Worm (Caenorhabditis elegans) whole organism, young adult: Measurements from ENCODE around the gene idpp-3.
"Not testable (repeated sequence)": the region's sequence is repeated elsewhere in the genome, so short reads cannot be mapped to it uniquely, and the experiment has no call there.

Experiments used
- B0035.1 ChIP-seq: sonication (generic microtip); optimal IDR thresholded peaks from 2 replicates; lab custom pipeline; 2016; ENCODE audit warnings: missing genetic modification characterization, mild to moderate bottlenecking, missing compliant biosample characterization, missing genotype, missing genetic modification reagents
- C17E4.6 ChIP-seq: fragments of 200-800 bp; sonication (Bioruptor generic); IDR thresholded peaks from 2 replicates; pipeline ENCODE4 v1.3.6; 2022; ENCODE audit warnings: missing genetic modification reagents, missing genetic modification characterization, missing compliant biosample characterization
- F10E7.11 ChIP-seq: sonication (generic microtip); optimal IDR thresholded peaks from 2 replicates; lab custom pipeline; 2017; ENCODE audit warnings: mild to moderate bottlenecking, missing genetic modification characterization, moderate library complexity, missing compliant biosample characterization
- F22D6.2 ChIP-seq: sonication (generic microtip); optimal IDR thresholded peaks from 2 replicates; lab custom pipeline; 2016; ENCODE audit warnings: mild to moderate bottlenecking, missing genetic modification characterization, missing compliant biosample characterization
- F23B12.7 ChIP-seq: sonication (generic microtip); optimal IDR thresholded peaks from 2 replicates; lab custom pipeline; 2017; ENCODE audit warnings: missing genetic modification characterization, mild to moderate bottlenecking, missing compliant biosample characterization, antibody characterized with exemption, moderate library complexity; ENCODE audit not compliant: insufficient read depth
- F55B11.4 ChIP-seq: sonication (generic microtip); optimal IDR thresholded peaks from 2 replicates; lab custom pipeline; 2016; ENCODE audit warnings: missing compliant biosample characterization, missing genetic modification characterization, borderline replicate concordance; ENCODE audit not compliant: insufficient read depth
- F57C9.4 ChIP-seq: sonication (generic microtip); optimal IDR thresholded peaks from 2 replicates; lab custom pipeline; 2017; ENCODE audit warnings: mild to moderate bottlenecking, missing genetic modification characterization, missing compliant biosample characterization
- K11D2.4 ChIP-seq: fragments of 200-800 bp; sonication (Bioruptor generic); IDR thresholded peaks from 2 replicates; pipeline ENCODE4 v1.3.6; 2022; ENCODE audit warnings: missing genetic modification reagents, missing genetic modification characterization, missing compliant biosample characterization
- Y53F4B.3 ChIP-seq: fragments of 200-800 bp; sonication (Bioruptor generic); IDR thresholded peaks from 2 replicates; pipeline ENCODE4 v1.3.6; 2022; ENCODE audit warnings: missing genetic modification reagents, missing genetic modification characterization, missing compliant biosample characterization
- Y53G8AR.9 ChIP-seq: fragments of 200-800 bp; sonication (Bioruptor generic); conservative IDR thresholded peaks from 2 replicates; pipeline ENCODE4 v1.3.6; 2022; ENCODE audit warnings: missing genetic modification reagents, missing genetic modification characterization, missing compliant biosample characterization
- akir-1 ChIP-seq: fragments of 200-800 bp; sonication (Bioruptor generic); optimal IDR thresholded peaks from 2 replicates; lab custom pipeline; 2018; ENCODE audit warnings: mild to moderate bottlenecking, missing genetic modification characterization, moderate library complexity, missing compliant biosample characterization
- aptf-2 ChIP-seq: fragments of 200-800 bp; sonication (Bioruptor generic); conservative IDR thresholded peaks from 2 replicates; pipeline ENCODE4 v1.3.6; 2022; ENCODE audit warnings: missing genetic modification reagents, missing genetic modification characterization, missing compliant biosample characterization
- attf-3 ChIP-seq: fragments of 200-800 bp; sonication (Bioruptor generic); conservative IDR thresholded peaks from 2 replicates; pipeline ENCODE4 v1.3.6; 2022; ENCODE audit warnings: missing genetic modification reagents, missing genetic modification characterization, missing compliant biosample characterization
- attf-5 ChIP-seq: fragments of 200-800 bp; sonication (Bioruptor generic); optimal IDR thresholded peaks from 2 replicates; lab custom pipeline; 2018; ENCODE audit warnings: mild to moderate bottlenecking, missing genetic modification characterization, missing compliant biosample characterization
- ccch-3 ChIP-seq: fragments of 200-800 bp; sonication (Bioruptor generic); optimal IDR thresholded peaks from 2 replicates; lab custom pipeline; 2018; ENCODE audit warnings: mild to moderate bottlenecking, missing genetic modification characterization, missing compliant biosample characterization
- cebp-1 ChIP-seq, 2 experiments: fragments of 200-800 bp in 1 of 2; sonication (Bioruptor generic) in 1 of 2; sonication (generic microtip) in 1 of 2; IDR thresholded peaks in 1 of 2; optimal IDR thresholded peaks in 1 of 2; 2 replicates each; pipeline versions ENCODE4 v1.3.6 to Lab custom; 2017 to 2022; ENCODE audit warnings: missing compliant biosample characterization in 2 of 2, missing genetic modification characterization in 2 of 2, mild to moderate bottlenecking in 1 of 2, missing genetic modification reagents in 1 of 2, moderate library complexity in 1 of 2
- ceh-100 ChIP-seq: fragments of 200-800 bp; sonication (Bioruptor generic); IDR thresholded peaks from 2 replicates; pipeline ENCODE4 v1.3.6; 2022; ENCODE audit warnings: missing genetic modification reagents, missing genetic modification characterization, missing compliant biosample characterization
- ceh-27 ChIP-seq: fragments of 200-800 bp; sonication (Bioruptor generic); optimal IDR thresholded peaks from 2 replicates; lab custom pipeline; 2018; ENCODE audit warnings: mild to moderate bottlenecking, missing genetic modification characterization, moderate library complexity, missing compliant biosample characterization
- ceh-40 ChIP-seq: fragments of 200-800 bp; sonication (Bioruptor generic); IDR thresholded peaks from 2 replicates; pipeline ENCODE4 v1.3.6; 2022; ENCODE audit warnings: missing genetic modification characterization, missing compliant biosample characterization
- ceh-58 ChIP-seq: fragments of 200-800 bp; sonication (Bioruptor generic); IDR thresholded peaks from 2 replicates; pipeline ENCODE4 v1.3.6; 2022; ENCODE audit warnings: missing genetic modification characterization, missing compliant biosample characterization
- ceh-79 ChIP-seq: sonication (generic microtip); optimal IDR thresholded peaks from 2 replicates; lab custom pipeline; 2017; ENCODE audit warnings: mild to moderate bottlenecking, missing genetic modification characterization, missing compliant biosample characterization
- die-1 ChIP-seq: sonication (generic microtip); optimal IDR thresholded peaks from 2 replicates; lab custom pipeline; 2016; ENCODE audit warnings: missing genotype, mild to moderate bottlenecking, missing genetic modification characterization, missing compliant biosample characterization
- egl-18 ChIP-seq: fragments of 200-800 bp; sonication (Bioruptor generic); IDR thresholded peaks from 2 replicates; pipeline ENCODE4 v1.3.6; 2022; ENCODE audit warnings: missing genetic modification reagents, missing genetic modification characterization, missing compliant biosample characterization
- egrh-3 ChIP-seq: fragments of 200-800 bp; sonication (Bioruptor generic); IDR thresholded peaks from 2 replicates; pipeline ENCODE4 v1.3.6; 2022; ENCODE audit warnings: missing genetic modification reagents, missing genetic modification characterization, missing compliant biosample characterization
- ekl-4 ChIP-seq: fragments of 200-800 bp; sonication (Bioruptor generic); IDR thresholded peaks from 2 replicates; pipeline ENCODE4 v1.3.6; 2022; ENCODE audit warnings: missing genetic modification reagents, missing genetic modification characterization, missing compliant biosample characterization
- hmg-20 ChIP-seq: fragments of 200-800 bp; sonication (Bioruptor generic); IDR thresholded peaks from 2 replicates; pipeline ENCODE4 v1.3.6; 2022; ENCODE audit warnings: missing genetic modification reagents, missing genetic modification characterization, missing compliant biosample characterization
- hrde-1 ChIP-seq: sonication (generic microtip); optimal IDR thresholded peaks from 2 replicates; lab custom pipeline; 2016; ENCODE audit warnings: missing genetic modification characterization, mild to moderate bottlenecking, missing compliant biosample characterization, moderate library complexity, missing genotype, missing genetic modification reagents, borderline replicate concordance
- let-607 ChIP-seq, 2 experiments: fragments of 200-800 bp in 1 of 2; sonication (Bioruptor generic) in 1 of 2; sonication (generic microtip) in 1 of 2; optimal IDR thresholded peaks; 2 replicates each; lab custom pipeline; 2016 to 2018; ENCODE audit warnings: mild to moderate bottlenecking in 2 of 2, missing compliant biosample characterization in 2 of 2, missing genetic modification characterization in 2 of 2, moderate library complexity in 2 of 2, missing genotype in 1 of 2
- lir-1 ChIP-seq: fragments of 200-800 bp; sonication (Bioruptor generic); conservative IDR thresholded peaks from 2 replicates; pipeline ENCODE4 v1.3.6; 2022; ENCODE audit warnings: missing genetic modification reagents, missing genetic modification characterization, missing compliant biosample characterization
- mcd-1 ChIP-seq: fragments of 200-800 bp; sonication (Bioruptor generic); IDR thresholded peaks from 2 replicates; pipeline ENCODE4 v1.3.6; 2022; ENCODE audit warnings: missing genetic modification reagents, missing genetic modification characterization, missing compliant biosample characterization
- mel-28 ChIP-seq: sonication (generic microtip); optimal IDR thresholded peaks from 2 replicates; lab custom pipeline; 2016; ENCODE audit warnings: borderline replicate concordance, mild to moderate bottlenecking, missing genetic modification characterization, missing compliant biosample characterization
- mxl-1 ChIP-seq: sonication (generic microtip); optimal IDR thresholded peaks from 2 replicates; lab custom pipeline; 2016; ENCODE audit warnings: missing genetic modification characterization, missing compliant biosample characterization
- nhr-80 ChIP-seq: sonication (generic microtip); optimal IDR thresholded peaks from 2 replicates; lab custom pipeline; 2016; ENCODE audit warnings: missing genetic modification characterization, missing compliant biosample characterization
- pha-4 ChIP-seq: fragments of 150-350 bp; sonication (generic microtip); optimal IDR thresholded peaks from 2 replicates; lab custom pipeline; 2014; ENCODE audit warnings: missing biosample characterization, missing genetic modification reagents, missing genetic modification characterization
- rcor-1 ChIP-seq: fragments of 200-800 bp; sonication (Bioruptor generic); IDR thresholded peaks from 2 replicates; pipeline ENCODE4 v1.3.6; 2022; ENCODE audit warnings: missing genetic modification reagents, missing genetic modification characterization, missing compliant biosample characterization
- tbx-9 ChIP-seq: sonication (generic microtip); optimal IDR thresholded peaks from 2 replicates; lab custom pipeline; 2016; ENCODE audit warnings: borderline replicate concordance, missing genetic modification characterization, inconsistent platforms, missing compliant biosample characterization
- unc-130 ChIP-seq: sonication (generic microtip); optimal IDR thresholded peaks from 2 replicates; lab custom pipeline; 2016; ENCODE audit warnings: missing genetic modification reagents, missing genetic modification characterization, missing compliant biosample characterization
- unc-62 ChIP-seq: fragments of 150-350 bp; optimal IDR thresholded peaks from 2 replicates; lab custom pipeline; 2014; ENCODE audit warnings: missing biosample characterization, missing genetic modification reagents, missing genetic modification characterization
- zfh-2 ChIP-seq: fragments of 200-800 bp; sonication (Bioruptor generic); conservative IDR thresholded peaks from 2 replicates; pipeline ENCODE4 v1.3.6; 2022; ENCODE audit warnings: missing genetic modification reagents, missing genetic modification characterization, missing compliant biosample characterization
- ztf-22 ChIP-seq: fragments of 200-800 bp; sonication (Bioruptor generic); optimal IDR thresholded peaks from 2 replicates; lab custom pipeline; 2018; ENCODE audit warnings: mild to moderate bottlenecking, missing genetic modification characterization, moderate library complexity, missing compliant biosample characterization

idpp-3 gene

ce11 chrX:14970221-14970801, 8.9 kb upstream of the idpp-3 start, which contains the start of the genes flwr-1 and tbc-1:
Gene flwr-1 (minus strand): TSS chrX:14970271.
Gene tbc-1 (plus strand): TSS chrX:14970751.
- TF ChIP-seq ceh-79 (tag; lab: Kevin White, UChicago) (no peak), let-607 (tag; optimal IDR thresholded peaks at IDR 0.05; lab: Kevin White, UChicago) (peak; percentile 90 to 92), ekl-4 (GFP tag; lab: Robert Waterston, UW) (no peak), nhr-80 (tag; lab: Kevin White, UChicago) (peak; percentile 58), C17E4.6 (GFP tag; lab: Robert Waterston, UW) (no peak), Y53F4B.3 (GFP tag; lab: Robert Waterston, UW) (no peak), hmg-20 (GFP tag; lab: Robert Waterston, UW) (no peak), akir-1 (no peak), K11D2.4 (no peak), zfh-2 (GFP tag; lab: Robert Waterston, UW) (peak; percentile 36; the same call in 1 of the 2 replicates), pha-4 (tag; lab: Kevin White, UChicago) (no peak), attf-3 (GFP tag; lab: Robert Waterston, UW) (peak; percentile 90), hrde-1 (tag; lab: Kevin White, UChicago) (no peak), mxl-1 (tag; lab: Kevin White, UChicago) (no peak), attf-5 (GFP tag; lab: Kevin White, UChicago) (peak; percentile 35), cebp-1 (GFP tag; IDR thresholded peaks at IDR 0.05; lab: Robert Waterston, UW) (no peak), cebp-1 (tag; optimal IDR thresholded peaks at IDR 0.05; lab: Kevin White, UChicago) (peak; percentile 38), lir-1 (GFP tag; lab: Robert Waterston, UW) (no peak), mcd-1 (GFP tag; lab: Robert Waterston, UW) (0 out of 2 replicates have a peak, but pooled peaks have one; percentile 8)

- TF ChIP-seq aptf-2 (GFP tag; lab: Robert Waterston, UW): no peak
- 0 out of 2 replicates have a peak, but pooled peaks have one; percentile 39 for TF ChIP-seq Y53G8AR.9 (GFP tag; lab: Robert Waterston, UW)
- peak in 1 of 2 experiments; percentile 18 for TF ChIP-seq let-607 (tag; optimal IDR thresholded peaks at IDR 0.05; lab: Kevin White, UChicago)
- TF ChIP-seq nhr-80 (tag; lab: Kevin White, UChicago): peak; percentile 73
- TF ChIP-seq ztf-22 (GFP tag; lab: Kevin White, UChicago): no peak
- TF ChIP-seq ceh-100 (GFP tag; lab: Robert Waterston, UW): no peak
- no peak for TF ChIP-seq F22D6.2 (tag; lab: Kevin White, UChicago)
- no peak; the same call in 1 of the 2 replicates for TF ChIP-seq zfh-2 (GFP tag; lab: Robert Waterston, UW)
- TF ChIP-seq die-1 (tag; lab: Kevin White, UChicago): no peak
- TF ChIP-seq ceh-58 (GFP tag; lab: Robert Waterston, UW): no peak
- TF ChIP-seq ceh-40 (GFP tag; lab: Robert Waterston, UW): no peak
- TF ChIP-seq F55B11.4 (tag; lab: Kevin White, UChicago): no peak
- no peak for TF ChIP-seq unc-130 (GFP tag; lab: Kevin White, UChicago)
Observed at ce11 chrX:14969615-14970014, 8.2 kb upstream of the idpp-3 start.

ce11 chrX:14966515-14966914, 5.1 kb upstream of the idpp-3 start, which contains the start of gene F20D1.22:
Gene F20D1.22 (plus strand): TSS chrX:14966815.
- TF ChIP-seq nhr-80 (tag; lab: Kevin White, UChicago); ekl-4 (GFP tag; lab: Robert Waterston, UW); F23B12.7 (tag; lab: Kevin White, UChicago): not testable (repeated sequence)
- TF ChIP-seq, all 124 proteins: peak for 0; not testable (repeated sequence) for 124

- TF ChIP-seq egl-18 (GFP tag; lab: Robert Waterston, UW): no peak
- TF ChIP-seq egrh-3 (GFP tag; lab: Robert Waterston, UW): no peak
- TF ChIP-seq ceh-79 (tag; lab: Kevin White, UChicago): no peak
- no peak for TF ChIP-seq B0035.1 (tag; lab: Kevin White, UChicago)
- TF ChIP-seq F57C9.4 (tag; lab: Kevin White, UChicago): no peak
- no peak for TF ChIP-seq F22D6.2 (tag; lab: Kevin White, UChicago)
- no peak for TF ChIP-seq ceh-27 (GFP tag; lab: Kevin White, UChicago)
- TF ChIP-seq ccch-3 (GFP tag; lab: Kevin White, UChicago): no peak
- TF ChIP-seq mel-28 (tag; lab: Kevin White, UChicago): no peak
- TF ChIP-seq unc-62 (GFP tag; lab: Kevin White, UChicago): no peak
- no peak for TF ChIP-seq tbx-9
- TF ChIP-seq rcor-1 (GFP tag; lab: Robert Waterston, UW): no peak
- no peak for TF ChIP-seq F10E7.11 (tag; lab: Kevin White, UChicago)
Observed at ce11 chrX:14965761-14966160, 4.4 kb upstream of the idpp-3 start, which contains the start of gene F45B8.5. Gene F45B8.5 (plus strand): TSS chrX:14966061.
